Worm (Caenorhabditis elegans): ENCODE results near the gene glf-1.

ce11 chrIV:5886605-5887004 is 970 bp downstream of the glf-1 start:
- TF ChIP-seq unc-130 (GFP tag; optimal IDR thresholded peaks at IDR 0.05) (no peak), dpl-1 (GFP tag; optimal IDR thresholded peaks at IDR 0.05) (no peak), lir-3 (tag; optimal IDR thresholded peaks at IDR 0.05) (no peak), nhr-76 (tag; optimal IDR thresholded peaks at IDR 0.05) (no peak), nhr-77 (tag; optimal IDR thresholded peaks at IDR 0.05) (no peak)

Measured in whole organism, L4 larva.